Worm (Caenorhabditis elegans): ENCODE data around the gene aly-2.

Gene aly-2

ce11 chrIV:9114078-9114477, 33.2 kb upstream of the aly-2 start:
- TF ChIP-seq ceh-34 (tag; optimal IDR thresholded peaks at IDR 0.05) (no peak), madf-2 (tag; optimal IDR thresholded peaks at IDR 0.05) (no peak), ceh-18 (tag; optimal IDR thresholded peaks at IDR 0.05) (no peak), mec-3 (tag; optimal IDR thresholded peaks at IDR 0.05; ENCODE audit: borderline replicate concordance) (no peak), gmeb-2 (tag; optimal IDR thresholded peaks at IDR 0.05) (no peak), hlh-6 (tag; optimal IDR thresholded peaks at IDR 0.05) (no peak), ref-2 (tag; optimal IDR thresholded peaks at IDR 0.05) (no peak), unc-86 (tag; optimal IDR thresholded peaks at IDR 0.05) (no peak)

- no peak for TF ChIP-seq K09A11.1 (tag; optimal IDR thresholded peaks at IDR 0.05; ENCODE audit: insufficient read depth)
- no peak for TF ChIP-seq ceh-9 (tag; optimal IDR thresholded peaks at IDR 0.05)
- no peak for TF ChIP-seq pha-4 (tag; optimal IDR thresholded peaks at IDR 0.05)
- TF ChIP-seq fkh-10 (GFP tag; optimal IDR thresholded peaks at IDR 0.05), result no peak
- TF ChIP-seq nhr-232 (tag; optimal IDR thresholded peaks at IDR 0.05), result no peak
- TF ChIP-seq ceh-22 (tag; optimal IDR thresholded peaks at IDR 0.05), result no peak
- no peak for TF ChIP-seq pqm-1 (tag; optimal IDR thresholded peaks at IDR 0.05)
- TF ChIP-seq sox-4 (tag; optimal IDR thresholded peaks at IDR 0.05), result no peak
- TF ChIP-seq mec-3 (tag; optimal IDR thresholded peaks at IDR 0.05; ENCODE audit: borderline replicate concordance), result no peak
- TF ChIP-seq K02D7.2 (tag; optimal IDR thresholded peaks at IDR 0.05), result no peak
- TF ChIP-seq unc-3 (GFP tag; conservative IDR thresholded peaks at IDR 0.05), result no peak
- TF ChIP-seq unc-3 (tag; optimal IDR thresholded peaks at IDR 0.05), result no peak
Measured at ce11 chrIV:9116452-9116851, 30.8 kb upstream of the aly-2 start.

ce11 chrIV:9117700-9118099, 29.6 kb upstream of the aly-2 start:
- TF ChIP-seq ttx-3 (tag; optimal IDR thresholded peaks at IDR 0.05) (no peak), ref-2 (tag; optimal IDR thresholded peaks at IDR 0.05) (no peak), pag-3 (tag; optimal IDR thresholded peaks at IDR 0.05; ENCODE audit: borderline replicate concordance) (no peak), ceh-9 (tag; optimal IDR thresholded peaks at IDR 0.05) (no peak), elt-2 (tag; optimal IDR thresholded peaks at IDR 0.05) (no peak), dmd-4 (tag; optimal IDR thresholded peaks at IDR 0.05; ENCODE audit: borderline replicate concordance) (no peak), gmeb-2 (tag; optimal IDR thresholded peaks at IDR 0.05) (no peak), ztf-16 (tag; optimal IDR thresholded peaks at IDR 0.05) (no peak), ceh-34 (tag; optimal IDR thresholded peaks at IDR 0.05) (no peak), hlh-6 (tag; optimal IDR thresholded peaks at IDR 0.05) (no peak)

- TF ChIP-seq ceh-22 (tag; optimal IDR thresholded peaks at IDR 0.05) (no peak), unc-42 (tag; optimal IDR thresholded peaks at IDR 0.05) (no peak), ceh-48 (tag; optimal IDR thresholded peaks at IDR 0.05) (no peak), unc-55 (GFP tag; optimal IDR thresholded peaks at IDR 0.05) (no peak), elt-2 (tag; optimal IDR thresholded peaks at IDR 0.05) (no peak), ceh-14 (tag; optimal IDR thresholded peaks at IDR 0.05) (no peak), ceh-9 (tag; optimal IDR thresholded peaks at IDR 0.05) (no peak), eyg-1 (tag; optimal IDR thresholded peaks at IDR 0.05) (no peak), ceh-45 (GFP tag; IDR thresholded peaks at IDR 0.05) (no peak)
Measured at ce11 chrIV:9118348-9118747, 28.9 kb upstream of the aly-2 start.

ce11 chrIV:9118792-9119191, 28.5 kb upstream of the aly-2 start, which contains the start of gene nrfl-1:
Gene nrfl-1, plus strand, starts transcription at chrIV:9119092.
- TF ChIP-seq hlh-30 (tag; optimal IDR thresholded peaks at IDR 0.05; ENCODE audit: insufficient read depth) (no peak), ceh-45 (GFP tag; IDR thresholded peaks at IDR 0.05) (no peak), nhr-11 (tag; optimal IDR thresholded peaks at IDR 0.05) (no peak), eyg-1 (tag; optimal IDR thresholded peaks at IDR 0.05) (no peak), sox-4 (tag; optimal IDR thresholded peaks at IDR 0.05) (no peak), gmeb-2 (tag; optimal IDR thresholded peaks at IDR 0.05) (no peak), dve-1 (tag; optimal IDR thresholded peaks at IDR 0.05) (no peak), ceh-34 (tag; optimal IDR thresholded peaks at IDR 0.05) (no peak), ceh-18 (tag; optimal IDR thresholded peaks at IDR 0.05) (no peak), zip-5 (tag; optimal IDR thresholded peaks at IDR 0.05) (no peak), pha-4 (tag; optimal IDR thresholded peaks at IDR 0.05) (no peak), ceh-30 (tag; optimal IDR thresholded peaks at IDR 0.05) (no peak), dmd-4 (tag; optimal IDR thresholded peaks at IDR 0.05; ENCODE audit: borderline replicate concordance) (no peak)
